Fruit fly (Drosophila melanogaster) whole organism, prepupa: ENCODE data around the gene CG14515.

Source experiments
- Blimp-1 ChIP-seq: fragments of 200-800 bp; sonication (Bioruptor generic); optimal IDR thresholded peaks from 3 replicates; lab custom pipeline; 2017; ENCODE audit warnings: missing biosample characterization, missing genetic modification characterization, mild to moderate bottlenecking, moderate library complexity, missing genetic modification reagents
- CG15336 ChIP-seq: fragments of 200-800 bp; sonication (Bioruptor generic); IDR thresholded peaks from 2 replicates; pipeline ENCODE4 v1.3.6; 2022; ENCODE audit warnings: missing biosample characterization, missing genetic modification characterization
- CG8119 ChIP-seq: fragments of 200-800 bp; sonication (Bioruptor generic); IDR thresholded peaks from 3 replicates; pipeline ENCODE4 v1.3.6; 2022; ENCODE audit warnings: missing biosample characterization, missing genetic modification characterization
- CG8319 ChIP-seq: fragments of 200-800 bp; sonication (Bioruptor generic); optimal IDR thresholded peaks from 3 replicates; lab custom pipeline; 2016; ENCODE audit warnings: missing biosample characterization, missing genetic modification characterization
- CG9139 ChIP-seq: fragments of 200-800 bp; sonication (Bioruptor generic); optimal IDR thresholded peaks from 3 replicates; lab custom pipeline; 2017; ENCODE audit warnings: missing biosample characterization, mild to moderate bottlenecking, missing genetic modification characterization
- Eip75B ChIP-seq: fragments of 200-800 bp; sonication (Bioruptor generic); optimal IDR thresholded peaks from 3 replicates; lab custom pipeline; 2016; ENCODE audit warnings: missing biosample characterization, missing genetic modification characterization
- Gug ChIP-seq: fragments of 200-800 bp; sonication (Bioruptor generic); IDR thresholded peaks from 2 replicates; pipeline ENCODE4 v1.3.6; 2022; ENCODE audit warnings: missing biosample characterization, missing genetic modification characterization
- Hr39 ChIP-seq: fragments of 200-800 bp; sonication (Bioruptor generic); optimal IDR thresholded peaks from 2 replicates; lab custom pipeline; 2016; ENCODE audit warnings: missing biosample characterization, missing genetic modification characterization
- Hr4 ChIP-seq: fragments of 200-800 bp; sonication (Bioruptor generic); optimal IDR thresholded peaks from 3 replicates; lab custom pipeline; 2016; ENCODE audit warnings: missing biosample characterization, missing genetic modification characterization
- Sox14 ChIP-seq: fragments of 200-800 bp; sonication (Bioruptor generic); optimal IDR thresholded peaks from 3 replicates; lab custom pipeline; 2016; ENCODE audit warnings: missing biosample characterization, missing genetic modification characterization
- cyc ChIP-seq: fragments of 200-800 bp; sonication (Bioruptor generic); optimal IDR thresholded peaks from 3 replicates; lab custom pipeline; 2016; ENCODE audit warnings: missing biosample characterization, missing genetic modification characterization
- salr ChIP-seq, 2 experiments: fragments of 200-800 bp; sonication (Bioruptor generic); optimal IDR thresholded peaks; 3 replicates each; lab custom pipeline; 2016 to 2018; ENCODE audit warnings: missing biosample characterization in 2 of 2, missing genetic modification characterization in 2 of 2, mild to moderate bottlenecking in 1 of 2
- ss ChIP-seq, 2 experiments: fragments of 200-800 bp; sonication (Bioruptor generic); optimal IDR thresholded peaks; 2 replicates in 1 of 2; 3 replicates in 1 of 2; lab custom pipeline; 2017 to 2018; ENCODE audit warnings: mild to moderate bottlenecking in 2 of 2, missing biosample characterization in 2 of 2, missing genetic modification characterization in 2 of 2, moderate library complexity in 1 of 2
- topi ChIP-seq: fragments of 200-800 bp; sonication (Bioruptor generic); optimal IDR thresholded peaks from 3 replicates; lab custom pipeline; 2016; ENCODE audit warnings: missing biosample characterization, missing genetic modification characterization

DNA sequence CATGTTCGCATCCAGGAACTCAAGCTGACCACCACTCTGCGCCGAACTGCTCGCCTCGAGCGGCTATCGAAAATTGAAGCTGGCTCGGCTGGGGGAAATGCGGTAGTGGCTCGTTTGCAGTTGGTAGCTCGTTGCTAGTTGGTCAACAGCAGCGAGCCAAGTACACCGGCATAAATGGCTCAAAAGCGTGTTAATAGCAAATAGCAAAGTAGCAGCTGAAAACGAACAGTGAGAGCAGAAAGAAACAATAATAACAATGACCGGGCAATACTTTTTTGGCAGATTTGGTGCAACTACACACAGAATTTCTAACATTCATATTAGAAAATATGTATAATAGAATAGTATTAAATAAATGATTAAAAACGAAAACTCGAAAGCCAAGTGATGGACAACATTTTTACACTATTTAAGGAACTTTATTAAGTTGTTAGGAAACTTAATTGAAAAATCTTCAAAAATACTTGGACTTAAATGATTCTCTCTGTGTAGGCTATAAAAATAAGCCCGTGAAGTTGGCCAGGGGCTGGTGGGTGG lies 30.4 kb downstream of the CG14515 start, which contains the start of gene CG14507:
- TF ChIP-seq CG8319 (no peak), CG8119 (peak; percentile 69), topi (no peak), CG9139 (GFP tag; lab: Kevin White, UChicago) (no peak), Blimp-1 (no peak), Sox14 (GFP tag; lab: Kevin White, UChicago) (no peak), Eip75B (GFP tag; lab: Kevin White, UChicago) (no peak), Gug (GFP tag; lab: Robert Waterston, UW) (no peak), Hr39 (GFP tag; lab: Kevin White, UChicago) (no peak), Hr4 (no peak), cyc (GFP tag; lab: Kevin White, UChicago) (no peak), CG15336 (peak; percentile 74), ss (GFP tag; optimal IDR thresholded peaks at IDR 0.05; lab: Kevin White, UChicago) (no peak), salr (GFP tag; optimal IDR thresholded peaks at IDR 0.05; lab: Kevin White, UChicago) (no peak)
